Fruit fly (Drosophila melanogaster) whole organism, embryonic: ENCODE data around the gene CG14329.

Experiments used
- Aef1 ChIP-seq: fragments of 200-800 bp; sonication (Bioruptor generic); IDR thresholded peaks from 3 replicates; pipeline ENCODE4 v1.3.6; 2022; ENCODE audit warnings: missing biosample characterization, missing genetic modification characterization
- CG10274 ChIP-seq: fragments of 200-800 bp; sonication (Bioruptor generic); optimal IDR thresholded peaks from 3 replicates; lab custom pipeline; 2017; ENCODE audit warnings: missing biosample characterization, mild to moderate bottlenecking, missing genetic modification characterization
- CG11696 ChIP-seq: fragments of 200-800 bp; sonication (Bioruptor generic); IDR thresholded peaks from 2 replicates; pipeline ENCODE4 v1.3.6; 2022; ENCODE audit warnings: missing biosample characterization, missing genetic modification characterization
- CG12659 ChIP-seq: fragments of 200-800 bp; sonication (Bioruptor generic); optimal IDR thresholded peaks from 3 replicates; lab custom pipeline; 2017; ENCODE audit warnings: mild to moderate bottlenecking, missing biosample characterization, missing genetic modification reagents, missing genetic modification characterization
- CG15269 ChIP-seq: fragments of 200-800 bp; sonication (Bioruptor generic); optimal IDR thresholded peaks from 2 replicates; lab custom pipeline; 2018; ENCODE audit warnings: missing biosample characterization, mild to moderate bottlenecking, missing genetic modification characterization, moderate library complexity
- CG2875 ChIP-seq: fragments of 200-800 bp; sonication (Bioruptor generic); optimal IDR thresholded peaks from 2 replicates; lab custom pipeline; 2017; ENCODE audit warnings: missing biosample characterization, mild to moderate bottlenecking, missing genetic modification characterization, missing genetic modification reagents
- CG3065 ChIP-seq: fragments of 200-800 bp; sonication (Bioruptor generic); optimal IDR thresholded peaks from 2 replicates; lab custom pipeline; 2016; ENCODE audit warnings: missing biosample characterization, missing genetic modification characterization
- CG4424 ChIP-seq: fragments of 200-800 bp; sonication (Bioruptor generic); optimal IDR thresholded peaks from 3 replicates; lab custom pipeline; 2016; ENCODE audit warnings: missing biosample characterization, missing genetic modification characterization
- CG6272 ChIP-seq: fragments of 200-800 bp; sonication (Bioruptor generic); IDR thresholded peaks from 2 replicates; pipeline ENCODE4 v1.3.6; 2022; ENCODE audit warnings: missing biosample characterization, missing genetic modification characterization
- CG6854 ChIP-seq: fragments of 200-800 bp; sonication (Bioruptor generic); optimal IDR thresholded peaks from 3 replicates; lab custom pipeline; 2017; ENCODE audit warnings: missing biosample characterization, mild to moderate bottlenecking, missing genetic modification characterization
- CG7786 ChIP-seq: fragments of 200-800 bp; sonication (Bioruptor generic); optimal IDR thresholded peaks from 2 replicates; lab custom pipeline; 2016; ENCODE audit warnings: missing biosample characterization, missing genetic modification characterization
- CG8290 ChIP-seq, 3 experiments: fragments of 200-800 bp; sonication (Bioruptor generic); optimal IDR thresholded peaks; 2 replicates each; lab custom pipeline; 2016 to 2019; ENCODE audit warnings: missing biosample characterization in 3 of 3, missing genetic modification characterization in 3 of 3, mild to moderate bottlenecking in 2 of 3, moderate library complexity in 1 of 3
- CG8944 ChIP-seq: fragments of 200-800 bp; sonication (Bioruptor generic); optimal IDR thresholded peaks from 3 replicates; lab custom pipeline; 2016; ENCODE audit warnings: missing biosample characterization, missing genetic modification characterization
- CG9437 ChIP-seq: fragments of 200-800 bp; sonication (Bioruptor generic); optimal IDR thresholded peaks from 2 replicates; lab custom pipeline; 2018; ENCODE audit warnings: missing biosample characterization, mild to moderate bottlenecking, missing genetic modification characterization
- CHES-1-like ChIP-seq: fragments of 200-800 bp; sonication (Bioruptor generic); optimal IDR thresholded peaks from 2 replicates; lab custom pipeline; 2016; ENCODE audit warnings: missing biosample characterization, missing genetic modification characterization
- Chrac-16 ChIP-seq: fragments of 200-800 bp; sonication (Bioruptor generic); optimal IDR thresholded peaks from 3 replicates; lab custom pipeline; 2016; ENCODE audit warnings: missing biosample characterization, missing genetic modification characterization
- D19A ChIP-seq: fragments of 200-800 bp; optimal IDR thresholded peaks from 3 replicates; lab custom pipeline; 2019; ENCODE audit warnings: missing biosample characterization, mild to moderate bottlenecking, missing genetic modification characterization, moderate library complexity
- Ets65A ChIP-seq: fragments of 200-800 bp; sonication (Bioruptor generic); peaks from one replicate; lab custom pipeline; 2016; ENCODE audit warnings: missing biosample characterization, missing genetic modification characterization
- Med ChIP-seq: fragments of 200-800 bp; sonication (Bioruptor generic); peaks from one replicate; lab custom pipeline; 2016; ENCODE audit warnings: missing biosample characterization, missing genetic modification characterization, mild to moderate bottlenecking, inconsistent platforms, moderate library complexity
- Mes4 ChIP-seq: fragments of 200-800 bp; sonication (Bioruptor generic); optimal IDR thresholded peaks from 2 replicates; lab custom pipeline; 2016; ENCODE audit warnings: missing biosample characterization, missing genetic modification characterization
- Ssrp ChIP-seq: fragments of 200-800 bp; sonication (Bioruptor generic); optimal IDR thresholded peaks from 2 replicates; lab custom pipeline; 2018; ENCODE audit warnings: missing biosample characterization, mild to moderate bottlenecking, missing genetic modification characterization, moderate library complexity
- TFAM ChIP-seq: fragments of 200-800 bp; sonication (Bioruptor generic); optimal IDR thresholded peaks from 2 replicates; lab custom pipeline; 2017; ENCODE audit warnings: missing biosample characterization, missing genetic modification characterization, inconsistent platforms
- Tbp ChIP-seq: fragments of >200 bp; optimal IDR thresholded peaks from 2 replicates; lab custom pipeline; 2018; ENCODE audit warnings: missing biosample characterization, missing genetic modification characterization
- Usf ChIP-seq: fragments of 200-800 bp; sonication (Bioruptor generic); optimal IDR thresholded peaks from 2 replicates; lab custom pipeline; 2017; ENCODE audit warnings: missing genotype, missing biosample characterization, missing genetic modification characterization
- ab ChIP-seq: fragments of 200-800 bp; sonication (Bioruptor generic); optimal IDR thresholded peaks from 2 replicates; lab custom pipeline; 2016; ENCODE audit warnings: missing biosample characterization, missing genetic modification characterization
- ara ChIP-seq: fragments of 200-800 bp; sonication (Bioruptor generic); IDR thresholded peaks from 2 replicates; pipeline ENCODE4 v1.3.6; 2022; ENCODE audit warnings: missing biosample characterization, missing genetic modification characterization
- az2 ChIP-seq: fragments of 200-800 bp; sonication (Bioruptor generic); optimal IDR thresholded peaks from 3 replicates; lab custom pipeline; 2016; ENCODE audit warnings: missing biosample characterization, missing genetic modification characterization
- bigmax ChIP-seq: fragments of 200-800 bp; sonication (Bioruptor generic); optimal IDR thresholded peaks from 2 replicates; lab custom pipeline; 2018; ENCODE audit warnings: missing biosample characterization, mild to moderate bottlenecking, missing genetic modification characterization
- dimm ChIP-seq: fragments of 200-800 bp; sonication (Bioruptor generic); IDR thresholded peaks from 2 replicates; pipeline ENCODE4 v1.3.6; 2022; ENCODE audit warnings: missing biosample characterization, missing genetic modification characterization
- dmrt11E ChIP-seq: fragments of 200-800 bp; sonication (Bioruptor generic); optimal IDR thresholded peaks from 3 replicates; lab custom pipeline; 2018; ENCODE audit warnings: missing biosample characterization, mild to moderate bottlenecking, missing genetic modification characterization, moderate library complexity
- dmrt99B ChIP-seq: fragments of 200-800 bp; sonication (Bioruptor generic); optimal IDR thresholded peaks from 2 replicates; lab custom pipeline; 2018; ENCODE audit warnings: missing biosample characterization, mild to moderate bottlenecking, missing genetic modification characterization, moderate library complexity
- dpn ChIP-seq, 2 experiments: fragments of 200-800 bp; sonication (Bioruptor generic); optimal IDR thresholded peaks; 3 replicates each; lab custom pipeline; 2016; ENCODE audit warnings: missing biosample characterization in 2 of 2, missing genetic modification characterization in 2 of 2
- en ChIP-seq: fragments of 200-800 bp; sonication (Bioruptor generic); optimal IDR thresholded peaks from 2 replicates; lab custom pipeline; 2016; ENCODE audit warnings: missing biosample characterization, missing genetic modification characterization
- esg ChIP-seq: fragments of 200-800 bp; sonication (Bioruptor generic); conservative IDR thresholded peaks from 2 replicates; pipeline ENCODE4 v1.3.6; 2022; ENCODE audit warnings: missing biosample characterization, missing genetic modification characterization
- exex ChIP-seq: fragments of 200-800 bp; sonication (Bioruptor generic); optimal IDR thresholded peaks from 4 replicates; lab custom pipeline; 2018; ENCODE audit warnings: missing biosample characterization, mild to moderate bottlenecking, missing genetic modification characterization, moderate library complexity
- eyg ChIP-seq: fragments of 200-800 bp; sonication (Bioruptor generic); optimal IDR thresholded peaks from 3 replicates; lab custom pipeline; 2016; ENCODE audit warnings: missing biosample characterization, missing genetic modification characterization
- fd96Cb ChIP-seq: fragments of 200-800 bp; sonication (Bioruptor generic); optimal IDR thresholded peaks from 2 replicates; lab custom pipeline; 2018; ENCODE audit warnings: missing biosample characterization, mild to moderate bottlenecking, missing genetic modification characterization, moderate library complexity
- hb ChIP-seq: fragments of 200-800 bp; sonication (Bioruptor generic); IDR thresholded peaks from 3 replicates; pipeline ENCODE4 v1.3.6; 2022; ENCODE audit warnings: missing biosample characterization, missing genetic modification characterization; ENCODE audit not compliant: partially characterized antibody
- her ChIP-seq: fragments of 200-800 bp; sonication (Bioruptor generic); optimal IDR thresholded peaks from 2 replicates; lab custom pipeline; 2016; ENCODE audit warnings: missing biosample characterization, missing genetic modification characterization
- kni ChIP-seq: fragments of 200-800 bp; sonication (Bioruptor generic); optimal IDR thresholded peaks from 3 replicates; lab custom pipeline; 2017; ENCODE audit warnings: mild to moderate bottlenecking, missing biosample characterization, missing genetic modification reagents, missing genetic modification characterization
- nerfin-1 ChIP-seq: fragments of 200-800 bp; sonication (Bioruptor generic); optimal IDR thresholded peaks from 3 replicates; lab custom pipeline; 2019; ENCODE audit warnings: missing biosample characterization, mild to moderate bottlenecking, missing genetic modification characterization, moderate library complexity
- nom ChIP-seq: fragments of 200-800 bp; sonication (Bioruptor generic); optimal IDR thresholded peaks from 2 replicates; lab custom pipeline; 2017; ENCODE audit warnings: missing biosample characterization, missing genetic modification characterization, mild to moderate bottlenecking, moderate library complexity, missing genetic modification reagents
- pita ChIP-seq: fragments of 200-800 bp; sonication (Bioruptor generic); optimal IDR thresholded peaks from 2 replicates; lab custom pipeline; 2017; ENCODE audit warnings: missing biosample characterization, mild to moderate bottlenecking, missing genetic modification characterization
- rib ChIP-seq: fragments of 200-800 bp; sonication (Bioruptor generic); IDR thresholded peaks from 2 replicates; pipeline ENCODE4 v1.3.6; 2022; ENCODE audit warnings: missing biosample characterization, missing genetic modification characterization
- ro ChIP-seq: fragments of 200-800 bp; sonication (Bioruptor generic); IDR thresholded peaks from 2 replicates; pipeline ENCODE4 v1.3.6; 2022; ENCODE audit warnings: missing biosample characterization, missing genetic modification characterization
- scrt ChIP-seq: fragments of 200-800 bp; sonication (Bioruptor generic); optimal IDR thresholded peaks from 2 replicates; lab custom pipeline; 2018; ENCODE audit warnings: missing biosample characterization, mild to moderate bottlenecking, missing genetic modification characterization, moderate library complexity
- stwl ChIP-seq: fragments of 200-800 bp; sonication (Bioruptor generic); optimal IDR thresholded peaks from 3 replicates; lab custom pipeline; 2018; ENCODE audit warnings: missing biosample characterization, mild to moderate bottlenecking, missing genetic modification characterization, moderate library complexity
- vvl ChIP-seq: fragments of 200-800 bp; sonication (Bioruptor generic); IDR thresholded peaks from 2 replicates; pipeline ENCODE4 v1.3.6; 2022; ENCODE audit warnings: missing biosample characterization, missing genetic modification characterization
- wor ChIP-seq: fragments of 200-800 bp; sonication (Bioruptor generic); IDR thresholded peaks from 2 replicates; pipeline ENCODE4 v1.3.6; 2022; ENCODE audit warnings: missing biosample characterization, missing genetic modification characterization

The CG14329 gene

dm6 chr3R:17646102-17647050 is 37.2 kb downstream of the CG14329 start (continued):
- no peak for TF ChIP-seq nerfin-1 (tag; lab: Kevin White, UChicago)
- no peak for TF ChIP-seq Ssrp
- no peak for TF ChIP-seq CG9437 (GFP tag; lab: Kevin White, UChicago)
- TF ChIP-seq en (GFP tag; lab: Kevin White, UChicago) = no peak
- peak; percentile 73; the same call in 1 of the 2 replicates for TF ChIP-seq vvl (GFP tag; lab: Robert Waterston, UW)
- no peak for TF ChIP-seq pita (GFP tag; lab: Kevin White, UChicago)
- peak; percentile 60; the same call in 1 of the 3 replicates for TF ChIP-seq hb
- no peak for TF ChIP-seq wor (GFP tag; lab: Robert Waterston, UW)
- TF ChIP-seq CG10274 (GFP tag; lab: Kevin White, UChicago) = no peak
- TF ChIP-seq Mes4 (GFP tag; lab: Kevin White, UChicago) = no peak
- no peak for TF ChIP-seq ab (GFP tag; lab: Kevin White, UChicago)
- TF ChIP-seq eyg (GFP tag; lab: Kevin White, UChicago) = no peak
- no peak for TF ChIP-seq D19A (tag; lab: Kevin White, UChicago)
- TF ChIP-seq esg (GFP tag; lab: Robert Waterston, UW) = no peak
- no peak for TF ChIP-seq Usf (GFP tag; lab: Kevin White, UChicago)
- TF ChIP-seq ro (GFP tag; lab: Robert Waterston, UW) = no peak
- no peak for TF ChIP-seq CHES-1-like (GFP tag; lab: Kevin White, UChicago)
- no peak for TF ChIP-seq Aef1 (GFP tag; lab: Robert Waterston, UW)
- TF ChIP-seq CG8944 = no peak
- peak; percentile 66 for TF ChIP-seq Med
- TF ChIP-seq az2 (GFP tag; lab: Kevin White, UChicago) = no peak
- TF ChIP-seq fd96Cb (tag; lab: Kevin White, UChicago) = no peak
- no peak for TF ChIP-seq CG6854 (GFP tag; lab: Kevin White, UChicago)
- TF ChIP-seq stwl (tag; lab: Kevin White, UChicago) = no peak
- TF ChIP-seq rib (GFP tag; lab: Robert Waterston, UW) = no peak
- no peak for TF ChIP-seq dmrt11E (tag; lab: Kevin White, UChicago)
- TF ChIP-seq CG2875 (GFP tag; lab: Kevin White, UChicago) = no peak
- no peak for TF ChIP-seq bigmax (GFP tag; lab: Kevin White, UChicago)
- TF ChIP-seq Ets65A (GFP tag; lab: Kevin White, UChicago) = peak; percentile 59
- no peak for TF ChIP-seq TFAM (GFP tag; lab: Kevin White, UChicago)
- no peak for TF ChIP-seq Chrac-16
- no peak for TF ChIP-seq CG8290 (GFP tag; optimal IDR thresholded peaks at IDR 0.05; lab: Kevin White, UChicago)
- peak in 1 of 2 experiments; percentile 20 for TF ChIP-seq CG8290 (tag; optimal IDR thresholded peaks at IDR 0.05; lab: Kevin White, UChicago)
- no peak for TF ChIP-seq dpn (GFP tag; optimal IDR thresholded peaks at IDR 0.05; lab: Kevin White, UChicago)
- no peak for TF ChIP-seq CG12659 (GFP tag; lab: Kevin White, UChicago)
- TF ChIP-seq kni (GFP tag; lab: Kevin White, UChicago) = peak; percentile 6
- TF ChIP-seq nom (GFP tag; lab: Kevin White, UChicago) = no peak
- TF ChIP-seq CG6272 (GFP tag; lab: Robert Waterston, UW) = 0 out of 2 replicates have a peak, but pooled peaks have one; percentile 15
- TF ChIP-seq dimm (GFP tag; lab: Robert Waterston, UW) = no peak
- TF ChIP-seq scrt (GFP tag; lab: Kevin White, UChicago) = no peak
- no peak for TF ChIP-seq Tbp (GFP tag; lab: Kevin White, UChicago)
- TF ChIP-seq her (GFP tag; lab: Kevin White, UChicago) = no peak
- no peak for TF ChIP-seq CG3065 (GFP tag; lab: Kevin White, UChicago)
- TF ChIP-seq CG7786 (GFP tag; lab: Kevin White, UChicago) = no peak
- TF ChIP-seq exex (tag; lab: Kevin White, UChicago) = peak; percentile 98
- TF ChIP-seq ara (GFP tag; lab: Robert Waterston, UW) = peak; percentile 46; the same call in 1 of the 2 replicates
- TF ChIP-seq CG4424 = no peak
- no peak for TF ChIP-seq dmrt99B (tag; lab: Kevin White, UChicago)
- TF ChIP-seq CG15269 = no peak
- TF ChIP-seq CG11696 (GFP tag; lab: Robert Waterston, UW) = no peak
